Worm (Caenorhabditis elegans) whole organism, midembryonic: Measurements from ENCODE around the gene T16G12.8.

Experiments
- flt-1 ChIP-seq: fragments of 200-800 bp; sonication (Bioruptor generic); IDR thresholded peaks from 2 replicates; pipeline ENCODE4 v1.3.6; 2022; ENCODE audit warnings: missing genetic modification characterization, missing compliant biosample characterization
- klf-2 ChIP-seq: fragments of 200-800 bp; sonication (Bioruptor generic); conservative IDR thresholded peaks from 2 replicates; pipeline ENCODE4 v1.3.6; 2022; ENCODE audit warnings: missing genetic modification reagents, missing genetic modification characterization, missing compliant biosample characterization
- med-1 ChIP-seq: sonication (generic microtip); optimal IDR thresholded peaks from 2 replicates; lab custom pipeline; 2017; ENCODE audit warnings: missing genetic modification characterization, mild to moderate bottlenecking, missing compliant biosample characterization, antibody characterized with exemption, missing genetic modification reagents; ENCODE audit not compliant: insufficient read depth
- ref-1 ChIP-seq: fragments of 200-800 bp; sonication (Bioruptor generic); conservative IDR thresholded peaks from 2 replicates; pipeline ENCODE4 v1.3.6; 2022; ENCODE audit warnings: missing genetic modification reagents, missing genetic modification characterization, missing compliant biosample characterization
- tab-1 ChIP-seq: fragments of 200-800 bp; sonication (Bioruptor generic); IDR thresholded peaks from 2 replicates; pipeline ENCODE4 v1.3.6; 2022; ENCODE audit warnings: missing genetic modification characterization, missing compliant biosample characterization
- ztf-29 ChIP-seq: fragments of 200-800 bp; sonication (Bioruptor generic); IDR thresholded peaks from 2 replicates; pipeline ENCODE4 v1.3.6; 2022; ENCODE audit warnings: missing genetic modification reagents, missing genetic modification characterization, missing compliant biosample characterization

- TF ChIP-seq ref-1 (no peak), tab-1 (GFP tag; lab: Robert Waterston, UW) (no peak), med-1 (GFP tag; lab: Kevin White, UChicago) (no peak), flt-1 (GFP tag; lab: Robert Waterston, UW) (no peak), klf-2 (GFP tag; lab: Robert Waterston, UW) (no peak), ztf-29 (GFP tag; lab: Robert Waterston, UW) (no peak)
These were observed 34.0 kb downstream of the T16G12.8 start for ce11 chrIII:10093093-10093492.
